Worm (Caenorhabditis elegans) whole organism, L1 larva: Measurements from ENCODE around the gene Y51H7C.10.
"Not testable (repeated sequence)": the region's sequence is repeated elsewhere in the genome, so short reads cannot be mapped to it uniquely, and the experiment has no call there.

ENCODE experiments used
- egl-27 ChIP-seq, 2 experiments: fragments of 150-350 bp in 1 of 2; sonication (generic microtip); optimal IDR thresholded peaks; 3 replicates each; lab custom pipeline; 2017 to 2018; ENCODE audit warnings: missing biosample characterization in 2 of 2, missing genetic modification characterization in 2 of 2, missing genetic modification reagents in 2 of 2
- ztf-4 ChIP-seq: fragments of 150-350 bp; optimal IDR thresholded peaks from 2 replicates; lab custom pipeline; 2014; ENCODE audit warnings: missing biosample characterization, missing genetic modification characterization

- not testable (repeated sequence) for TF ChIP-seq egl-27 (tag; optimal IDR thresholded peaks at IDR 0.05; lab: Kevin White, UChicago); ztf-4 (tag; lab: Kevin White, UChicago)
Observed at ce11 chrII:1457784-1458183, 34.2 kb upstream of the Y51H7C.10 start.
